Worm (Caenorhabditis elegans) whole organism, L2 larva: ENCODE data around the gene srsx-10.

Source experiments
- ama-1 ChIP-seq: fragments of 150-350 bp; optimal IDR thresholded peaks from 2 replicates; lab custom pipeline; 2018; ENCODE audit warnings: inconsistent platforms
- nhr-12 ChIP-seq: fragments of 150-350 bp; optimal IDR thresholded peaks from 2 replicates; lab custom pipeline; 2014; ENCODE audit warnings: missing biosample characterization, missing genetic modification characterization
- nhr-129 ChIP-seq: fragments of 150-350 bp; optimal IDR thresholded peaks from 2 replicates; lab custom pipeline; 2014; ENCODE audit warnings: missing biosample characterization, missing genetic modification characterization
- nhr-25 ChIP-seq: fragments of 150-350 bp; sonication (generic microtip); optimal IDR thresholded peaks from 3 replicates; lab custom pipeline; 2014; ENCODE audit warnings: missing biosample characterization, missing genetic modification characterization

- TF ChIP-seq nhr-129, result no peak
- TF ChIP-seq nhr-12 (tag; lab: Kevin White, UChicago), result no peak
- no peak for TF ChIP-seq ama-1 (lab: Kevin White, UChicago)
- no peak for TF ChIP-seq nhr-25 (tag; lab: Kevin White, UChicago)
Observed at ce11 chrV:4979060-4979459, 4.5 kb upstream of the srsx-10 start, which contains the start of gene srsx-11.
